Fruit fly (Drosophila melanogaster) S2 (cell line): ENCODE results near the gene CG14079.

Experiments
- CG8478 ChIP-seq: fragments of >200 bp; optimal IDR thresholded peaks from 2 replicates; lab custom pipeline; 2018
- CTCF ChIP-seq, 2 experiments: fragments of >200 bp; optimal IDR thresholded peaks; 2 replicates each; lab custom pipeline; 2018

dm6 chr3L:19138925-19139503 lies 41.2 kb downstream of the CG14079 start, which contains the start of gene CG14082:
- no peak for TF ChIP-seq CG8478 (lab: Kevin White, UChicago)
- TF ChIP-seq CTCF (optimal IDR thresholded peaks at IDR 0.05; lab: Kevin White, UChicago), result no peak
